Worm (Caenorhabditis elegans): ENCODE measurements around the gene F53F1.3.

DNA sequence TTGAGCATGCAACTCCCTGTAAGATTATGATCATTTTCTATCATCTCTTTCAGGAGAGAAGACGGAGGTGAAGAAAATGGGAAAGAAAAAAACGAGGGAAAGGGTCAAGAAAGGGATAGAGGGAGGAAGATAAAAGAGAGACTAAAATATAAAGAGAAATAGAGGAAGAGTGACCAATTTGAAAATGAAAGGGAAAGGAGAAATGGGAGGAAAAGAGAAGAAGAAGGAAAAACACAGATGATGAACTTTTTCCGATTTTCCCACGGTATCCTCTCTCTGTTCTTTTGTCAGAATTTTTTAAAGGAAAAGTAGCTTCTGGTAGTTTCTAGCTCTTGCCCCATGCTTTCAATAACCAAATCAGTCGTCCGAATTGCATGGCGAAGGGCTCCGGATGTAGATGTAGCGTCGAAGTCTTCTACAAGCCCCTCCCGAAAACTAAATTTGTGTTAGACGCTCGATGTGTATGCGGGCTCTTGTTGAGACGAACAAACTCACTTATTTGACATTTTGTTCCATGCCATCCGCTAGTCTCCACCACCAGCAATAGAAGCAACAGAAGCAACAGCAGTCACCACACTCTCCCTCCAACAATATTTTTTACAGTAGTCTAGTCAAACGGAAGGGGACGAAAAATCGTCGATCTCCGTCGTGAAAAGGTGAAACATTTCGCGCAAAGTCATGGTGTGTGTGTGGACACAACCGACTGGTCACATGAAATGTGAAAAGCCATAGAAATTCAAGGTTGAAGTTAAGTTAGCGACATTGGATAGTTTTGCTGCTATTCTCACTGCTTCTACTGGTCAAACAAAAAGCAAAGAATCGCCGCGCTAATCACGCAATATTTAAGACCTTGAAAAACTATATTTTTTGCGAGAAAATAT lies 16.4 kb upstream of the F53F1.3 start, which contains the start of gene somi-1:
- TF ChIP-seq pqm-1 (tag; optimal IDR thresholded peaks at IDR 0.05), result no peak
- TF ChIP-seq ceh-34 (tag; optimal IDR thresholded peaks at IDR 0.05), result no peak
- no peak for TF ChIP-seq tbx-7 (tag; optimal IDR thresholded peaks at IDR 0.05)
- TF ChIP-seq nhr-11 (tag; optimal IDR thresholded peaks at IDR 0.05), result no peak
- TF ChIP-seq sox-4 (tag; optimal IDR thresholded peaks at IDR 0.05), result no peak
- TF ChIP-seq pat-9 (tag; optimal IDR thresholded peaks at IDR 0.05), result no peak
- TF ChIP-seq ceh-30 (tag; optimal IDR thresholded peaks at IDR 0.05), result no peak
